Worm (Caenorhabditis elegans): ENCODE results near the gene T13G4.4.

- no peak for TF ChIP-seq tbx-2 (tag; optimal IDR thresholded peaks at IDR 0.05)
- TF ChIP-seq nhr-76 (tag; optimal IDR thresholded peaks at IDR 0.05): no peak
- TF ChIP-seq elt-1 (tag; optimal IDR thresholded peaks at IDR 0.05): no peak
- TF ChIP-seq elt-2 (tag; optimal IDR thresholded peaks at IDR 0.05): no peak
- TF ChIP-seq ama-1 (optimal IDR thresholded peaks at IDR 0.05): no peak
- no peak for TF ChIP-seq nhr-12 (tag; optimal IDR thresholded peaks at IDR 0.05)
- TF ChIP-seq nhr-11 (tag; optimal IDR thresholded peaks at IDR 0.05): no peak
- no peak for TF ChIP-seq skn-1 (tag; optimal IDR thresholded peaks at IDR 0.05)
- TF ChIP-seq unc-62 (GFP tag; optimal IDR thresholded peaks at IDR 0.05): no peak
- TF ChIP-seq elt-3 (tag; optimal IDR thresholded peaks at IDR 0.05): no peak
Observed at ce11 chrX:1181271-1181958, 10.1 kb downstream of the T13G4.4 start.
